Fruit fly (Drosophila melanogaster) whole organism, adult: ENCODE measurements around the gene CG13070.

ENCODE experiments used
- CG12768 ChIP-seq: fragments of 200-800 bp; sonication (Bioruptor generic); optimal IDR thresholded peaks from 2 replicates; lab custom pipeline; 2017; ENCODE audit warnings: missing biosample characterization, missing genetic modification characterization, mild to moderate bottlenecking, moderate library complexity, missing genetic modification reagents
- CG33017 ChIP-seq: fragments of 200-800 bp; sonication (Bioruptor generic); optimal IDR thresholded peaks from 2 replicates; lab custom pipeline; 2018; ENCODE audit warnings: missing biosample characterization, mild to moderate bottlenecking, missing genetic modification characterization, moderate library complexity
- CG7045 ChIP-seq: fragments of 200-800 bp; sonication (Bioruptor generic); optimal IDR thresholded peaks from 2 replicates; lab custom pipeline; 2017; ENCODE audit warnings: missing biosample characterization, mild to moderate bottlenecking, missing genetic modification characterization
- Crg-1 ChIP-seq: fragments of 200-800 bp; sonication (Bioruptor generic); optimal IDR thresholded peaks from 2 replicates; lab custom pipeline; 2016; ENCODE audit warnings: missing biosample characterization, missing genetic modification characterization
- Hr96 ChIP-seq: fragments of 200-800 bp; sonication (Bioruptor generic); optimal IDR thresholded peaks from 2 replicates; lab custom pipeline; 2016; ENCODE audit warnings: missing biosample characterization, missing genetic modification characterization
- cnc ChIP-seq, 2 experiments: fragments of >200 bp; optimal IDR thresholded peaks; 2 replicates each; lab custom pipeline; 2017
- kay ChIP-seq: fragments of 200-800 bp; sonication (Bioruptor generic); peaks from one replicate; lab custom pipeline; 2016; ENCODE audit warnings: missing biosample characterization, missing genetic modification characterization, borderline replicate concordance
- ovo ChIP-seq: fragments of 200-800 bp; sonication (Bioruptor generic); optimal IDR thresholded peaks from 2 replicates; lab custom pipeline; 2016; ENCODE audit warnings: missing biosample characterization, missing genetic modification characterization

DNA sequence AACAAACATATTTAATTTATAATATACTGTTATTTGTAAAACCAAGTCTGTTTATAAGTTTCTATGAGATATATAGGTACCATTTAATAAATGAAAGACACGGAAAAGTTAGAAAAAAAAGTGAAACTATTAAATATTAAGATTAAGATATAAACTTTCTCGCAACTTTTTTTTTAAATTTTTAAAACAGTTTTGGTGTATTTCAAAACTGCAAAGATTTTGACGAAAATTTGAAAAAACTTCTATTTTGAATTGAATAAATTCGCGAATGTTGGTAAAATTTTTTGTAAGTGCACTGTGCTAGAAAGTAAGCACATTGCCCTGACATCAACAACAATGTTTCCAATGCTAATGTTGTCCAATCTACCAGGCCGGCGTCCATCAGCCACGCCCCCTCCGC, 41.9 kb upstream of the CG13070 start:
- TF ChIP-seq kay (GFP tag; lab: Kevin White, UChicago) (no peak), CG12768 (GFP tag; lab: Kevin White, UChicago) (no peak), ovo (GFP tag; lab: Kevin White, UChicago) (no peak), Crg-1 (no peak), CG7045 (GFP tag; lab: Kevin White, UChicago) (no peak), Hr96 (GFP tag; lab: Kevin White, UChicago) (no peak), cnc (optimal IDR thresholded peaks at IDR 0.05; lab: Kevin White, UChicago) (no peak), CG33017 (no peak)
